Fruit fly (Drosophila melanogaster): ENCODE measurements around the gene narya.

The narya gene

DNA sequence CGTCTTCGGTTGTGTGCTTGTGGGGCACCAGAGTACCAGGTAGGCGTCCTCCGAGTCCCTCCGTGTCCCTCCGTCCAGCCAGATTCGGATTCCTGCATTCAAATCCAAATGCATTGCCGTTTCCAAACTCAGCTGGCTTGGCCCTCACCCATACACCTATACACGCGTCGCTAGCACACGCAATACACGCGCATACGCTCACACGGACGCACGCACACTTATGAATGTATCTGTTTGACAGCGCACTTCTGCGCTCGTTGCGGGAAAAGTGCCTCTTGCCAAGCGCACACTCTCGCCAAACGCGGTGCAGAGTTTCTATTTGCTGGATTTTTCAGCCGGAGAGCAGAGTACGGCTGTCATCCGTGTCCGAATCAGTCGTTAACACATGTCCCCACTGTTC is 47.7 kb downstream of the narya start:
- TF ChIP-seq EcR (GFP tag; optimal IDR thresholded peaks at IDR 0.05): no peak
- TF ChIP-seq pan (optimal IDR thresholded peaks at IDR 0.05): no peak
- peak; percentile 60 for TF ChIP-seq CG8478 (optimal IDR thresholded peaks at IDR 0.05)
- peak; percentile 16 for TF ChIP-seq Dll (optimal IDR thresholded peaks at IDR 0.05)
